Fruit fly (Drosophila melanogaster): ENCODE measurements around the gene CG33710.
A peak's percentile ranks its signal among the peaks of the same experiment; 100 is the strongest.

Gene CG33710

DNA sequence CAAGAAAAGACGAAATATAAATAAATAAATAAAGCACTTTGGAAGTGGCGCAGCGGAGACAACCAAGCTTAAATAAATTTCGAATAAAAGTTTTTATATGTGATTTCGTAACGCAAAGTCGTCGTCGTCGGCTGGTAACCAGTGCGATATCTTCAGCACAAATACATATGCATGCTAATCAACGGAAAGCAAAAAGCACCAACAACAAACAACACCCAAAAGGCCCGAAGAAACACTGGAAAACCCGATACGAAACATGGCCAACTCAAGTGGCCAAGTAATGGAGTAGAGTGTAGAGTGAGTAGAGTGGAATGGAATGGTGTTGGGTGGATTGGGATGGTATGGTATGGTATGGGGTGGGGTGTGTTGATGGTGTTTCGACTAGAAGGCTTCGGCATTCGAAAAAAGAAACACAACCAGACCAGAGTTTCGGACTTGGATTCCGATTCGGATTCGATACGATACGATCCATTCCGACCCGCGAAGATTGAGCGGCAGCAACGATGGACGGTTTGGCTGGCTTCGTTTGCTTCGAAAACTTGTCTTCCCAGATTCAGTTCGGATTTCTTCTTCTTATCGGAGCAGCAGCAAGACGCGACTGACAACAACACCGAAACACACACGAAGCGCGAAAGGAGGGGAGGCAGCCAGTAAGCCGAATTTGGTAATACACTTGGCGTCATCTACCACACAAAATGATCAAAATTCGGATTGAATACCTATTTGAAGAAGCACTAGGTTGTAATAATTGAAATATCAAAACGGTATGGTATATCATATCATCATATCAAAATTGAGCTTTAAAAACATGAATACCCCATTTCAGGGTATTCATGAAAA lies 49.8 kb downstream of the CG33710 start (continued):
- TF ChIP-seq dm (GFP tag; optimal IDR thresholded peaks at IDR 0.05) (peak; percentile 90), tio (GFP tag; optimal IDR thresholded peaks at IDR 0.05) (peak; percentile 90), ac (GFP tag; optimal IDR thresholded peaks at IDR 0.05) (peak; percentile 29), CG4360 (GFP tag; IDR thresholded peaks at IDR 0.05) (peak; percentile 41), Neu2 (GFP tag; optimal IDR thresholded peaks at IDR 0.05; ENCODE audit: borderline replicate concordance) (peak; percentile 64), pzg (GFP tag; optimal IDR thresholded peaks at IDR 0.05) (peak; percentile 22), CG5953 (GFP tag; IDR thresholded peaks at IDR 0.05) (peak; percentile 94), CG13296 (GFP tag; optimal IDR thresholded peaks at IDR 0.05) (peak; percentile 94), pita (GFP tag; optimal IDR thresholded peaks at IDR 0.05) (no peak), ranshi (GFP tag; IDR thresholded peaks at IDR 0.05) (peak; percentile 86; the same call in 1 of the 2 replicates), CG12769 (tag; optimal IDR thresholded peaks at IDR 0.05) (peak; percentile 98), CG6689 (GFP tag; IDR thresholded peaks at IDR 0.05) (peak; percentile 93), sd (tag; optimal IDR thresholded peaks at IDR 0.05) (peak; percentile 79), row (GFP tag; IDR thresholded peaks at IDR 0.05) (peak; percentile 97), sim (GFP tag; IDR thresholded peaks at IDR 0.05) (no peak), CG14667 (GFP tag; IDR thresholded peaks at IDR 0.05) (peak; percentile 92; the same call in 1 of the 2 replicates), CG6272 (GFP tag; IDR thresholded peaks at IDR 0.05) (peak; percentile 84), insv (GFP tag; optimal IDR thresholded peaks at IDR 0.05) (peak; percentile 17 to 36), Tbp (GFP tag; optimal IDR thresholded peaks at IDR 0.05) (no peak), Optix (GFP tag; IDR thresholded peaks at IDR 0.05) (peak; percentile 94), Usf (GFP tag; optimal IDR thresholded peaks at IDR 0.05) (peak; percentile 82), vnd (GFP tag; IDR thresholded peaks at IDR 0.05; ENCODE audit: partially characterized antibody) (0 out of 3 replicates have a peak, but pooled peaks have one; percentile 38), nerfin-1 (tag; optimal IDR thresholded peaks at IDR 0.05) (peak; percentile 84), dan (GFP tag; IDR thresholded peaks at IDR 0.05) (no peak), ems (GFP tag; optimal IDR thresholded peaks at IDR 0.05) (peak; percentile 93), Dip2 (GFP tag; IDR thresholded peaks at IDR 0.05) (no peak), Dref (GFP tag; IDR thresholded peaks at IDR 0.05) (no peak; the same call in none of the 2 replicates), CG12299 (tag; optimal IDR thresholded peaks at IDR 0.05) (peak; percentile 87), CG9797 (GFP tag; optimal IDR thresholded peaks at IDR 0.05) (peak; percentile 15), Doc3 (GFP tag; IDR thresholded peaks at IDR 0.05; ENCODE audit: partially characterized antibody) (0 out of 3 replicates have a peak, but pooled peaks have one; percentile 8), CG43689 (GFP tag; IDR thresholded peaks at IDR 0.05) (no peak; the same call in none of the 2 replicates), CG2120 (GFP tag; optimal IDR thresholded peaks at IDR 0.05) (peak; percentile 98), CG4820 (GFP tag; optimal IDR thresholded peaks at IDR 0.05) (peak; percentile 78), Kr (GFP tag; optimal IDR thresholded peaks at IDR 0.05) (no peak), gcm2 (GFP tag; optimal IDR thresholded peaks at IDR 0.05) (peak; percentile 87), CG9727 (GFP tag; optimal IDR thresholded peaks at IDR 0.05) (peak; percentile 91), CG7556 (GFP tag; optimal IDR thresholded peaks at IDR 0.05) (peak; percentile 93), CG9932 (GFP tag; IDR thresholded peaks at IDR 0.05) (peak; percentile 97), CG7963 (GFP tag; IDR thresholded peaks at IDR 0.05; ENCODE audit: partially characterized antibody) (no peak), gsb-n (tag; optimal IDR thresholded peaks at IDR 0.05) (peak; percentile 84), CG15696 (tag; optimal IDR thresholded peaks at IDR 0.05) (peak; percentile 53), Sry-δ (GFP tag; optimal IDR thresholded peaks at IDR 0.05) (peak; percentile 63), D19A (tag; optimal IDR thresholded peaks at IDR 0.05) (peak; percentile 89), CG17829 (tag; optimal IDR thresholded peaks at IDR 0.05) (peak; percentile 87), Meics (GFP tag; optimal IDR thresholded peaks at IDR 0.05) (peak; percentile 92), CG15479 (GFP tag; optimal IDR thresholded peaks at IDR 0.05) (no peak), CG11085 (GFP tag; IDR thresholded peaks at IDR 0.05) (peak; percentile 91), CG14441 (GFP tag; IDR thresholded peaks at IDR 0.05) (peak; percentile 89), CG6254 (GFP tag; optimal IDR thresholded peaks at IDR 0.05) (peak; percentile 86)

Measured in whole organism, embryonic.